Worm (Caenorhabditis elegans) whole organism, L2 larva: ENCODE data around the gene cdka-1.

Source experiments
- aly-2 ChIP-seq: fragments of 150-350 bp; optimal IDR thresholded peaks from 2 replicates; lab custom pipeline; 2014; ENCODE audit warnings: missing biosample characterization, missing genetic modification characterization
- crh-2 ChIP-seq: sonication (generic microtip); optimal IDR thresholded peaks from 2 replicates; lab custom pipeline; 2017; ENCODE audit warnings: missing biosample characterization, missing genetic modification characterization
- lin-13 ChIP-seq: fragments of 150-350 bp; optimal IDR thresholded peaks from 2 replicates; lab custom pipeline; 2014; ENCODE audit warnings: missing biosample characterization, missing genetic modification reagents, missing genetic modification characterization
- lin-39 ChIP-seq: fragments of 150-350 bp; optimal IDR thresholded peaks from 2 replicates; lab custom pipeline; 2014; ENCODE audit warnings: missing biosample characterization, missing genetic modification reagents, missing genetic modification characterization
- mbf-1 ChIP-seq: sonication (generic microtip); optimal IDR thresholded peaks from 2 replicates; lab custom pipeline; 2017; ENCODE audit warnings: missing biosample characterization, missing genetic modification characterization
- mdl-1 ChIP-seq, 2 experiments: fragments of 150-350 bp in 1 of 2; sonication (generic microtip) in 1 of 2; optimal IDR thresholded peaks; 2 replicates each; lab custom pipeline; 2017; ENCODE audit warnings: missing biosample characterization in 2 of 2, missing genetic modification characterization in 2 of 2
- nhr-11 ChIP-seq: fragments of 150-350 bp; optimal IDR thresholded peaks from 2 replicates; lab custom pipeline; 2014; ENCODE audit warnings: missing biosample characterization, missing genetic modification characterization
- nhr-23 ChIP-seq: fragments of 150-350 bp; optimal IDR thresholded peaks from 2 replicates; lab custom pipeline; 2014; ENCODE audit warnings: missing biosample characterization, missing genetic modification reagents, missing genetic modification characterization
- nhr-6 ChIP-seq: fragments of 150-350 bp; optimal IDR thresholded peaks from 2 replicates; lab custom pipeline; 2014; ENCODE audit warnings: missing biosample characterization, missing genetic modification characterization
- snpc-4 ChIP-seq: fragments of 150-350 bp; optimal IDR thresholded peaks from 2 replicates; lab custom pipeline; 2014; ENCODE audit warnings: missing biosample characterization, missing genetic modification characterization
- unc-55 ChIP-seq: fragments of 150-350 bp; sonication (generic microtip); optimal IDR thresholded peaks from 3 replicates; lab custom pipeline; 2014; ENCODE audit warnings: missing biosample characterization, missing genetic modification reagents, missing genetic modification characterization

DNA sequence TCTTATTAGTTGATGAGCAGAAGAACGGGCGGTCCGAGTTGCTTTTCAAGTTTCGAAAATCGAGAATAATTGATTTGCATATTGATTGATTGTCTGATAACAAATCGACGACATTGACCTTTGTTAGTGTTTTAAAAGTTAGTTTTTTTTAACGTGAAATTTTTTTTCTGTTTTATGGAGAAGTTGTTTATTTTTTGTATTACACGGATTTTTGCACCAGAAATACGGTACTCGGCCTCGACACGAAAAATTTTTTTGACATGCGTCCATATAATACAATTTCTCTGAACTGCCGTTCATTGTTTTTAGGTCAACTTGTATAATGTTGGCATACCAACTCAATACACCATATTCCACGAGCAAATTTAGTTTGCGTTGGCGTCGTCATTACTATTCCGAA, 3.2 kb upstream of the cdka-1 start, which contains the start of gene T23F11.2:
- TF ChIP-seq nhr-6 (tag; lab: Kevin White, UChicago) (no peak), nhr-23 (tag; lab: Kevin White, UChicago) (no peak), mdl-1 (tag; optimal IDR thresholded peaks at IDR 0.05; lab: Kevin White, UChicago) (no peak), unc-55 (no peak), lin-13 (GFP tag; lab: Kevin White, UChicago) (no peak), aly-2 (tag; lab: Kevin White, UChicago) (no peak), snpc-4 (tag; lab: Kevin White, UChicago) (no peak), lin-39 (tag; lab: Kevin White, UChicago) (no peak), nhr-11 (tag; lab: Kevin White, UChicago) (no peak), crh-2 (tag; lab: Kevin White, UChicago) (no peak), mbf-1 (tag; lab: Kevin White, UChicago) (no peak)
